Fruit fly (Drosophila melanogaster): Measurements from ENCODE around the gene galectin.

DNA sequence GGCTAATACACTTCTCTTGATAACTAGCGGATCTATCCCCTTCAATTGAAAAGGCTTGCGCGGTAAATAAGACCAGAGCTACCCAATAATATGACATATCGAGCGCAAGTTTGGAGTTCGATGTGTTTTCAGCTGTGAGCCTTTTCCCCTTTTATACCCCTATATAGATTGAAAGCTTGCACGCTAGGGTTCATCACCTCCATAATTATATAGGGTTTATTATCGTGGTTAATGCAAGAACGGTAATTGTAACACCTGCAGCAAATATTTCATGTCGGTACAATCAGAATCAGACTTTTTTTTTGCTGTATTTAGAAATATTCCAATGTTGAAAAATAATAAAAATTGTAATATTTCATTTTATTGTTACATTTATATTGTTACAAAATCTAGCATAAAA, 46.5 kb upstream of the galectin start, which contains the start of gene Ir21a:
- TF ChIP-seq pan (optimal IDR thresholded peaks at IDR 0.05) (no peak), psq (GFP tag; optimal IDR thresholded peaks at IDR 0.05) (no peak)

Data from whole organism, wandering third instar larva.